Worm (Caenorhabditis elegans): ENCODE results near the gene cki-2.

cki-2 gene

ce11 chrII:7776232-7776631 is 40.1 kb upstream of the cki-2 start:
- peak in 1 of 2 experiments; percentile 89 for TF ChIP-seq unc-62 (GFP tag; optimal IDR thresholded peaks at IDR 0.05 in 1 of 2)
- TF ChIP-seq unc-62 (tag; optimal IDR thresholded peaks at IDR 0.05), result no peak
- TF ChIP-seq nhr-102 (tag; optimal IDR thresholded peaks at IDR 0.05), result no peak
- TF ChIP-seq zip-2 (tag; optimal IDR thresholded peaks at IDR 0.05), result no peak
- TF ChIP-seq cey-2 (tag; optimal IDR thresholded peaks at IDR 0.05; ENCODE audit: borderline replicate concordance, insufficient read depth), result no peak
- TF ChIP-seq lir-3 (tag; optimal IDR thresholded peaks at IDR 0.05), result no peak
- no peak for TF ChIP-seq hlh-30 (tag; optimal IDR thresholded peaks at IDR 0.05; ENCODE audit: insufficient read depth)
- peak; percentile 6 for TF ChIP-seq nhr-28 (tag; optimal IDR thresholded peaks at IDR 0.05)
- no peak for TF ChIP-seq tag-97 (GFP tag; IDR thresholded peaks at IDR 0.05)
- no peak for TF ChIP-seq hif-1 (tag; optimal IDR thresholded peaks at IDR 0.05)
- TF ChIP-seq ama-1 (optimal IDR thresholded peaks at IDR 0.05), result no peak

ce11 chrII:7776715-7777114 is 39.6 kb upstream of the cki-2 start:
- TF ChIP-seq nhr-28 (tag; optimal IDR thresholded peaks at IDR 0.05) (peak; percentile 68), F37D6.2 (tag; optimal IDR thresholded peaks at IDR 0.05) (no peak), zip-2 (tag; optimal IDR thresholded peaks at IDR 0.05) (no peak), hif-1 (tag; optimal IDR thresholded peaks at IDR 0.05) (peak in 1 of 2 experiments; percentile 42), Y48G9A.11 (GFP tag; IDR thresholded peaks at IDR 0.05) (no peak), mes-2 (tag; optimal IDR thresholded peaks at IDR 0.05; ENCODE audit: poor library complexity, severe bottlenecking) (no peak), nhr-6 (tag; optimal IDR thresholded peaks at IDR 0.05) (no peak), mxl-3 (GFP tag; optimal IDR thresholded peaks at IDR 0.05) (peak; percentile 74), dmd-6 (GFP tag; IDR thresholded peaks at IDR 0.05) (peak; percentile 64), mdt-29 (GFP tag; IDR thresholded peaks at IDR 0.05) (no peak), pha-4 (GFP tag; IDR thresholded peaks at IDR 0.05) (0 out of 2 replicates have a peak, but pooled peaks have one; percentile 26), pha-4 (tag; optimal IDR thresholded peaks at IDR 0.05) (no peak), lin-13 (GFP tag; optimal IDR thresholded peaks at IDR 0.05) (no peak), unc-130 (GFP tag; optimal IDR thresholded peaks at IDR 0.05) (no peak), lsy-2 (tag; optimal IDR thresholded peaks at IDR 0.05) (no peak), attf-4 (tag; optimal IDR thresholded peaks at IDR 0.05) (no peak), mdl-1 (tag; optimal IDR thresholded peaks at IDR 0.05) (peak in 1 of 2 experiments; percentile 49), Y5F2A.4 (GFP tag; optimal IDR thresholded peaks at IDR 0.05) (no peak), zag-1 (tag; optimal IDR thresholded peaks at IDR 0.05) (no peak), zfp-3 (GFP tag; conservative IDR thresholded peaks at IDR 0.05) (no peak), nhr-41 (GFP tag; IDR thresholded peaks at IDR 0.05) (no peak), F49E8.2 (tag; optimal IDR thresholded peaks at IDR 0.05; ENCODE audit: borderline replicate concordance) (no peak), nhr-11 (tag; optimal IDR thresholded peaks at IDR 0.05) (no peak), nhr-76 (tag; optimal IDR thresholded peaks at IDR 0.05) (no peak), duxl-1 (tag; optimal IDR thresholded peaks at IDR 0.05; ENCODE audit: poor library complexity) (no peak), php-3 (GFP tag; IDR thresholded peaks at IDR 0.05) (no peak; the same call in 1 of the 2 replicates), nhr-77 (tag; optimal IDR thresholded peaks at IDR 0.05) (no peak), spr-1 (tag; optimal IDR thresholded peaks at IDR 0.05) (no peak), dve-1 (tag; optimal IDR thresholded peaks at IDR 0.05; ENCODE audit: insufficient read depth) (peak; percentile 38), ceh-20 (GFP tag; IDR thresholded peaks at IDR 0.05) (no peak), snpc-1.2 (GFP tag; IDR thresholded peaks at IDR 0.05) (no peak), aha-1 (tag) (peak; percentile 57), F10B5.3 (tag; optimal IDR thresholded peaks at IDR 0.05) (no peak), ceh-62 (tag; optimal IDR thresholded peaks at IDR 0.05) (no peak), nhr-237 (tag; optimal IDR thresholded peaks at IDR 0.05) (no peak), dmd-9 (GFP tag; IDR thresholded peaks at IDR 0.05) (no peak), nhr-25 (tag; optimal IDR thresholded peaks at IDR 0.05; ENCODE audit: borderline replicate concordance, insufficient read depth) (no peak), fos-1 (tag; optimal IDR thresholded peaks at IDR 0.05) (no peak), madf-5 (GFP tag; IDR thresholded peaks at IDR 0.05) (no peak), lin-38 (GFP tag; IDR thresholded peaks at IDR 0.05) (no peak), lim-7 (GFP tag; IDR thresholded peaks at IDR 0.05) (no peak), madf-9 (GFP tag; conservative IDR thresholded peaks at IDR 0.05) (no peak)
